Worm (Caenorhabditis elegans) whole organism, L2 larva: ENCODE results near the gene rad-51.

Experiments used
- F13H6.1 ChIP-seq: sonication (generic microtip); optimal IDR thresholded peaks from 2 replicates; lab custom pipeline; 2016; ENCODE audit warnings: missing genetic modification characterization, missing compliant biosample characterization
- aly-2 ChIP-seq: fragments of 150-350 bp; optimal IDR thresholded peaks from 2 replicates; lab custom pipeline; 2014; ENCODE audit warnings: missing biosample characterization, missing genetic modification characterization
- ama-1 ChIP-seq: fragments of 150-350 bp; optimal IDR thresholded peaks from 2 replicates; lab custom pipeline; 2018; ENCODE audit warnings: inconsistent platforms
- ceh-16 ChIP-seq: fragments of 150-350 bp; optimal IDR thresholded peaks from 2 replicates; lab custom pipeline; 2014; ENCODE audit warnings: missing biosample characterization, missing genetic modification characterization
- ceh-82 ChIP-seq: fragments of 150-350 bp; optimal IDR thresholded peaks from 2 replicates; lab custom pipeline; 2014; ENCODE audit warnings: missing biosample characterization, missing genetic modification characterization
- egl-27 ChIP-seq: sonication (generic microtip); optimal IDR thresholded peaks from 3 replicates; lab custom pipeline; 2017; ENCODE audit warnings: missing biosample characterization, missing genetic modification reagents, missing genetic modification characterization
- fos-1 ChIP-seq: fragments of 150-350 bp; optimal IDR thresholded peaks from 2 replicates; lab custom pipeline; 2014; ENCODE audit warnings: missing biosample characterization, missing genetic modification characterization
- mab-5 ChIP-seq: fragments of 150-350 bp; optimal IDR thresholded peaks from 2 replicates; lab custom pipeline; 2014; ENCODE audit warnings: missing biosample characterization, missing genetic modification characterization
- nhr-12 ChIP-seq: fragments of 150-350 bp; optimal IDR thresholded peaks from 2 replicates; lab custom pipeline; 2014; ENCODE audit warnings: missing biosample characterization, missing genetic modification characterization
- nhr-77 ChIP-seq: fragments of 150-350 bp; optimal IDR thresholded peaks from 2 replicates; lab custom pipeline; 2014; ENCODE audit warnings: missing biosample characterization, missing genetic modification characterization
- snpc-4 ChIP-seq: fragments of 150-350 bp; optimal IDR thresholded peaks from 2 replicates; lab custom pipeline; 2014; ENCODE audit warnings: missing biosample characterization, missing genetic modification characterization
- unc-39 ChIP-seq: fragments of 150-350 bp; optimal IDR thresholded peaks from 2 replicates; lab custom pipeline; 2014; ENCODE audit warnings: missing biosample characterization, missing genetic modification characterization
- ztf-4 ChIP-seq: fragments of 150-350 bp; optimal IDR thresholded peaks from 2 replicates; lab custom pipeline; 2014; ENCODE audit warnings: missing biosample characterization, missing genetic modification characterization

DNA sequence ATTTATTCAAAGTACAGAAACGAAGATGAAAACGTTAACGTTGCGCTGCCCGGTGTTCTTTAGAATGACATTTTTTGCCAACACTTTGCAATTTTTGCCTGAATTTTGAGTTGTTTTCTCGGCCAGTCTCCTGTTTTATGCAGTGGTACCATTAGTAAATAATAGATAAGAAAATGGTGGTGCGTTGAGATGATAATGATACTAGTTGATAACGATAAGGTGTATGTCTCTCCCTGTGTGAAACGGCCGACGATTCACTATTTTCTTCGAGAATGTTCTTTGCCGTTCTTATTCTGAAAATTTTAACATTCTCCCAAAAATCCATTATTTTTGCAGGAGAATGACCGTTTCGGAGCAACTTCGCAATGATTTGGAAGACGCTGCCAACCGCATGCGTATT is 40.8 kb downstream of the rad-51 start, which contains the start of gene tkt-1:
- TF ChIP-seq nhr-12 (no peak), ama-1 (lab: Kevin White, UChicago) (no peak), F13H6.1 (tag; lab: Kevin White, UChicago) (no peak), fos-1 (tag; lab: Kevin White, UChicago) (peak; percentile 79), aly-2 (no peak), ceh-82 (tag; lab: Kevin White, UChicago) (no peak), ztf-4 (tag; lab: Kevin White, UChicago) (no peak), nhr-77 (tag; lab: Kevin White, UChicago) (no peak), egl-27 (tag; lab: Kevin White, UChicago) (no peak), snpc-4 (tag; lab: Kevin White, UChicago) (no peak), unc-39 (tag; lab: Kevin White, UChicago) (no peak), mab-5 (tag; lab: Kevin White, UChicago) (no peak), ceh-16 (no peak)
